Fruit fly (Drosophila melanogaster) whole organism, wandering third instar larva: ENCODE measurements around the gene CG6951.

Source experiments
- Abd-B ChIP-seq: fragments of >200 bp; optimal IDR thresholded peaks from 2 replicates; lab custom pipeline; 2017; ENCODE audit warnings: missing biosample characterization, missing genetic modification characterization
- CG32264 ChIP-seq: fragments of 200-800 bp; sonication (Bioruptor generic); optimal IDR thresholded peaks from 2 replicates; lab custom pipeline; 2016; ENCODE audit warnings: missing biosample characterization, missing genetic modification characterization
- CG9705 ChIP-seq: fragments of 200-800 bp; sonication (Bioruptor generic); optimal IDR thresholded peaks from 2 replicates; lab custom pipeline; 2018; ENCODE audit warnings: missing biosample characterization, mild to moderate bottlenecking, missing genetic modification characterization
- CrebA ChIP-seq: fragments of 200-800 bp; sonication (Bioruptor generic); optimal IDR thresholded peaks from 2 replicates; lab custom pipeline; 2016; ENCODE audit warnings: missing biosample characterization, mild to moderate bottlenecking, missing genetic modification characterization, borderline replicate concordance
- Dfd ChIP-seq: fragments of >200 bp; optimal IDR thresholded peaks from 2 replicates; lab custom pipeline; 2017; ENCODE audit warnings: missing biosample characterization, missing genetic modification characterization
- Dif ChIP-seq: fragments of 200-275, 200-300 bp; sonication (Bioruptor generic); optimal IDR thresholded peaks from 2 replicates; lab custom pipeline; 2018; ENCODE audit warnings: missing biosample characterization, missing genetic modification characterization; ENCODE audit not compliant: partially characterized antibody
- HLH106 ChIP-seq: fragments of 200-800 bp; optimal IDR thresholded peaks from 3 replicates; lab custom pipeline; 2019; ENCODE audit warnings: missing biosample characterization, mild to moderate bottlenecking, missing genetic modification characterization, moderate library complexity
- Hnf4 ChIP-seq: fragments of 200-800 bp; sonication (Bioruptor generic); optimal IDR thresholded peaks from 2 replicates; lab custom pipeline; 2016; ENCODE audit warnings: missing biosample characterization, mild to moderate bottlenecking, missing genetic modification characterization
- Hr78 ChIP-seq: fragments of >200 bp; optimal IDR thresholded peaks from 2 replicates; lab custom pipeline; 2017; ENCODE audit warnings: missing biosample characterization, missing genetic modification characterization
- Hr83 ChIP-seq: fragments of 200-300 bp; sonication (Bioruptor generic); optimal IDR thresholded peaks from 2 replicates; lab custom pipeline; 2016; ENCODE audit warnings: missing biosample characterization, mild to moderate bottlenecking, missing genetic modification characterization, moderate library complexity; ENCODE audit not compliant: poor library complexity, severe bottlenecking
- Jra ChIP-seq: sonication (Bioruptor generic); optimal IDR thresholded peaks from 2 replicates; lab custom pipeline; 2016; ENCODE audit warnings: missing biosample characterization, missing genetic modification characterization
- Mio ChIP-seq: sonication (Bioruptor generic); optimal IDR thresholded peaks from 2 replicates; lab custom pipeline; 2016; ENCODE audit warnings: missing biosample characterization, missing genetic modification characterization
- Myc ChIP-seq: fragments of >200 bp; optimal IDR thresholded peaks from 2 replicates; lab custom pipeline; 2017
- N ChIP-seq: fragments of >200 bp; optimal IDR thresholded peaks from 2 replicates; lab custom pipeline; 2018; ENCODE audit warnings: missing biosample characterization, missing external identifiers, missing genetic modification characterization
- OdsH ChIP-seq: fragments of 200-800 bp; sonication (Bioruptor generic); optimal IDR thresholded peaks from 2 replicates; lab custom pipeline; 2016; ENCODE audit warnings: missing biosample characterization, mild to moderate bottlenecking, missing genetic modification characterization
- Rel ChIP-seq, 2 experiments: fragments of 200-800 bp; sonication (Bioruptor generic) in 1 of 2; optimal IDR thresholded peaks; 2 replicates in 1 of 2; 3 replicates in 1 of 2; lab custom pipeline; 2016 to 2019; ENCODE audit warnings: mild to moderate bottlenecking in 2 of 2, missing biosample characterization in 2 of 2, missing genetic modification characterization in 2 of 2, moderate library complexity in 1 of 2
- Sp1 ChIP-seq: fragments of 200-800 bp; sonication (Bioruptor generic); optimal IDR thresholded peaks from 3 replicates; lab custom pipeline; 2019; ENCODE audit warnings: missing biosample characterization, mild to moderate bottlenecking, missing genetic modification characterization, moderate library complexity
- Vsx2 ChIP-seq: fragments of 200-300, 225-300 bp; sonication (Bioruptor generic); optimal IDR thresholded peaks from 2 replicates; lab custom pipeline; 2018; ENCODE audit warnings: missing biosample characterization, missing genetic modification characterization; ENCODE audit not compliant: partially characterized antibody
- br ChIP-seq: fragments of 200-800 bp; sonication (Bioruptor generic); optimal IDR thresholded peaks from 2 replicates; lab custom pipeline; 2016; ENCODE audit warnings: missing biosample characterization, missing genetic modification characterization
- dl ChIP-seq, 2 experiments: fragments of 175-275, 200-275 bp in 1 of 2; fragments of 200-275 bp in 1 of 2; sonication (Bioruptor generic); optimal IDR thresholded peaks; lab custom pipeline; 2018; ENCODE audit warnings: mild to moderate bottlenecking in 2 of 2, missing biosample characterization in 2 of 2, missing genetic modification characterization in 2 of 2, moderate library complexity in 2 of 2; ENCODE audit not compliant: partially characterized antibody in 2 of 2, insufficient read depth in 1 of 2
- dmrt93B ChIP-seq: fragments of 200-800 bp; sonication (Bioruptor generic); optimal IDR thresholded peaks from 2 replicates; lab custom pipeline; 2018; ENCODE audit warnings: missing biosample characterization, mild to moderate bottlenecking, missing genetic modification characterization
- dsf ChIP-seq: sonication (Bioruptor generic); optimal IDR thresholded peaks from 2 replicates; lab custom pipeline; 2016; ENCODE audit warnings: missing biosample characterization, missing genetic modification characterization, borderline replicate concordance
- ey ChIP-seq: fragments of 200-800 bp; sonication (Bioruptor generic); optimal IDR thresholded peaks from 2 replicates; lab custom pipeline; 2016; ENCODE audit warnings: missing biosample characterization, missing genetic modification characterization
- foxo ChIP-seq, 2 experiments: fragments of 200-800 bp; sonication (Bioruptor generic); optimal IDR thresholded peaks; 2 replicates in 1 of 2; 3 replicates in 1 of 2; lab custom pipeline; 2016 to 2017; ENCODE audit warnings: missing biosample characterization in 2 of 2, missing genetic modification characterization in 2 of 2
- fru ChIP-seq: fragments of 200-800 bp; sonication (Bioruptor generic); optimal IDR thresholded peaks from 3 replicates; lab custom pipeline; 2016; ENCODE audit warnings: missing biosample characterization, mild to moderate bottlenecking, missing genetic modification characterization
- h ChIP-seq: fragments of 200-800 bp; sonication (Bioruptor generic); optimal IDR thresholded peaks from 3 replicates; lab custom pipeline; 2016; ENCODE audit warnings: missing biosample characterization, mild to moderate bottlenecking, missing genetic modification characterization
- jim ChIP-seq: fragments of 175-275, 200-325 bp; sonication (Bioruptor generic); optimal IDR thresholded peaks from 2 replicates; lab custom pipeline; 2016; ENCODE audit warnings: missing biosample characterization, mild to moderate bottlenecking, missing genetic modification characterization
- lola ChIP-seq: fragments of >200 bp; optimal IDR thresholded peaks from 2 replicates; lab custom pipeline; 2017; ENCODE audit warnings: missing biosample characterization, missing genetic modification characterization
- pan ChIP-seq: fragments of >200 bp; optimal IDR thresholded peaks from 2 replicates; lab custom pipeline; 2017
- psq ChIP-seq: fragments of 200-800 bp; sonication (Bioruptor generic); optimal IDR thresholded peaks from 3 replicates; lab custom pipeline; 2017; ENCODE audit warnings: missing biosample characterization, mild to moderate bottlenecking, missing genetic modification characterization, moderate library complexity
- rgr ChIP-seq: fragments of 200-800 bp; sonication (Bioruptor generic); optimal IDR thresholded peaks from 3 replicates; lab custom pipeline; 2016; ENCODE audit warnings: missing biosample characterization, mild to moderate bottlenecking, missing genetic modification characterization
- sv ChIP-seq: fragments of 200-800 bp; sonication (Bioruptor generic); optimal IDR thresholded peaks from 3 replicates; lab custom pipeline; 2016; ENCODE audit warnings: missing biosample characterization, missing genetic modification characterization
- tai ChIP-seq: sonication (Bioruptor generic); optimal IDR thresholded peaks from 2 replicates; lab custom pipeline; 2016; ENCODE audit warnings: missing biosample characterization, missing genetic modification characterization
- usp ChIP-seq: fragments of >200 bp; optimal IDR thresholded peaks from 2 replicates; lab custom pipeline; 2017; ENCODE audit warnings: missing biosample characterization, missing genetic modification characterization
- woc ChIP-seq: sonication (Bioruptor generic); optimal IDR thresholded peaks from 2 replicates; lab custom pipeline; 2016; ENCODE audit warnings: missing biosample characterization, mild to moderate bottlenecking, missing genetic modification characterization

Gene CG6951

dm6 chr3L:20275235-20275634, 34.2 kb downstream of the CG6951 start, which contains the start of gene CG17122:
Gene CG17122, minus strand, starts transcription at chr3L:20275335.
- TF ChIP-seq dmrt93B (GFP tag; lab: Kevin White, UChicago) = no peak
- TF ChIP-seq HLH106 = no peak
- no peak for TF ChIP-seq fru (GFP tag; lab: Kevin White, UChicago)
- TF ChIP-seq foxo (GFP tag; optimal IDR thresholded peaks at IDR 0.05; lab: Kevin White, UChicago) = no peak
- no peak for TF ChIP-seq CrebA
- TF ChIP-seq woc = no peak
- no peak for TF ChIP-seq tai (GFP tag; lab: Kevin White, UChicago)
- TF ChIP-seq Mio = no peak
- TF ChIP-seq Jra (GFP tag; lab: Kevin White, UChicago) = no peak
- no peak for TF ChIP-seq Vsx2 (GFP tag; lab: Kevin White, UChicago)
- no peak for TF ChIP-seq br (GFP tag; lab: Kevin White, UChicago)
- TF ChIP-seq Hr83 (GFP tag; lab: Kevin White, UChicago) = no peak
- TF ChIP-seq lola (GFP tag; lab: Kevin White, UChicago) = no peak
- no peak for TF ChIP-seq Hnf4 (GFP tag; lab: Kevin White, UChicago)
- TF ChIP-seq psq (GFP tag; lab: Kevin White, UChicago) = no peak
- no peak for TF ChIP-seq h (GFP tag; lab: Kevin White, UChicago)
- TF ChIP-seq rgr (GFP tag; lab: Kevin White, UChicago) = no peak
- no peak for TF ChIP-seq Abd-B (GFP tag; lab: Kevin White, UChicago)

DNA sequence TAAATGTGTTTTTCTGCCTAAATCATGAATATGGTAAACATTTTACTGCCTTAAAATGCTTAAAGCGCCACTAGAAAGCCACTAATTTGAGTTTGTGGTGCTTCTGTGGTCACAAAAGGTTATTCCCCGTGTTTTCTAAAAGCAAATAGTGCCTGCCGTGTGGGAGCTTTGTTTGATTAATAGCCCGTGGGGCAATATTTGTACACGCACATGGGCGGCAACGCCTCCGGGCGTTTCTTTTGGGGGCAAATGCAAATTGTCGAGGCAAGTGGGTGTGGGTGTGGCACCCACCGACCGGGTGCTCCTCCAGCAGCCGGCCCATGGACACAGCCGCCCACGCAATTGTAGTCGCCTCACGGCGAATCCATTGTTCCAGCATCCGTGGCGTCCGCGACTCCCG, 34.8 kb downstream of the CG6951 start:
- TF ChIP-seq br (GFP tag; lab: Kevin White, UChicago) = no peak
- no peak for TF ChIP-seq Jra (GFP tag; lab: Kevin White, UChicago)
- TF ChIP-seq rgr (GFP tag; lab: Kevin White, UChicago) = no peak
- no peak for TF ChIP-seq Rel (GFP tag; optimal IDR thresholded peaks at IDR 0.05; lab: Kevin White, UChicago)
- TF ChIP-seq Rel (tag; optimal IDR thresholded peaks at IDR 0.05; lab: Kevin White, UChicago) = no peak
- TF ChIP-seq sv (GFP tag; lab: Kevin White, UChicago) = no peak
- no peak for TF ChIP-seq ey (GFP tag; lab: Kevin White, UChicago)
- TF ChIP-seq CG32264 (GFP tag; lab: Kevin White, UChicago) = no peak
- no peak for TF ChIP-seq Abd-B (GFP tag; lab: Kevin White, UChicago)
- no peak for TF ChIP-seq pan (lab: Kevin White, UChicago)
- TF ChIP-seq tai (GFP tag; lab: Kevin White, UChicago) = no peak
- TF ChIP-seq usp (GFP tag; lab: Kevin White, UChicago) = no peak
- no peak for TF ChIP-seq dsf (GFP tag; lab: Kevin White, UChicago)
- TF ChIP-seq Myc = no peak
- TF ChIP-seq Hnf4 (GFP tag; lab: Kevin White, UChicago) = no peak

DNA sequence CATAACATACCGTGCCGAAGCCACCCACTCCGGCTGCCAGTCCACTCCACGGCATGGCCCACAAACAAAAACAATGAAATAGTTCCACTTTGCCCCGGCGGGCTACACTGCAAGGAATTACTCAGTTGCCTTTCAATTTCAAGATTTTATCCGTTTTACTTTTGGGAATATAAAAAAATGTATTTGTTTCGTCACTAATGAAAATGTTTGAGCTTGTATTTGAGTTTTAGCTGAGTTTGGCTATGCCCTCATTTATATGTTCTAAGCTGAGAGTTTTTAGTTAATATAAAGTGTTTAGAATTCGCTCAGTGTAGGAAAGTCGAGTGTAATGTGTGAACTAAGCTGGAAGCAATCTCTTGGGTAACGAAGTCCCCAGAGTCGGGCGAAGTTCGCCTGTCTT, 35.5 kb downstream of the CG6951 start:
- no peak for TF ChIP-seq Sp1 (GFP tag; lab: Kevin White, UChicago)
- TF ChIP-seq Hr78 (GFP tag; lab: Kevin White, UChicago) = no peak
- TF ChIP-seq OdsH = no peak
- TF ChIP-seq woc = no peak
- TF ChIP-seq CrebA = no peak
- no peak for TF ChIP-seq Abd-B (GFP tag; lab: Kevin White, UChicago)
- no peak for TF ChIP-seq br (GFP tag; lab: Kevin White, UChicago)
- TF ChIP-seq Dfd (GFP tag; lab: Kevin White, UChicago) = no peak
- no peak for TF ChIP-seq Mio
- TF ChIP-seq pan (lab: Kevin White, UChicago) = no peak
- TF ChIP-seq dl (GFP tag; optimal IDR thresholded peaks at IDR 0.05; lab: Kevin White, UChicago; ENCODE audit: insufficient read depth in 1 of 2, partially characterized antibody in 2 of 2) = no peak
- no peak for TF ChIP-seq sv (GFP tag; lab: Kevin White, UChicago)
- TF ChIP-seq CG9705 (GFP tag; lab: Kevin White, UChicago) = no peak

dm6 chr3L:20281254-20281653, 40.2 kb downstream of the CG6951 start:
- TF ChIP-seq jim (GFP tag; lab: Kevin White, UChicago) (no peak), Mio (no peak), Dif (GFP tag; lab: Kevin White, UChicago) (no peak), Myc (no peak), br (GFP tag; lab: Kevin White, UChicago) (no peak), sv (GFP tag; lab: Kevin White, UChicago) (no peak), OdsH (no peak), HLH106 (no peak), dsf (GFP tag; lab: Kevin White, UChicago) (no peak), dl (GFP tag; optimal IDR thresholded peaks at IDR 0.05; lab: Kevin White, UChicago; ENCODE audit: insufficient read depth in 1 of 2, partially characterized antibody in 2 of 2) (no peak), N (GFP tag; lab: Kevin White, UChicago) (no peak), Vsx2 (GFP tag; lab: Kevin White, UChicago) (no peak), dmrt93B (GFP tag; lab: Kevin White, UChicago) (no peak), foxo (GFP tag; optimal IDR thresholded peaks at IDR 0.05; lab: Kevin White, UChicago) (no peak), Abd-B (GFP tag; lab: Kevin White, UChicago) (no peak), h (GFP tag; lab: Kevin White, UChicago) (no peak), fru (GFP tag; lab: Kevin White, UChicago) (no peak), CrebA (no peak), Rel (GFP tag; optimal IDR thresholded peaks at IDR 0.05; lab: Kevin White, UChicago) (no peak), Rel (tag; optimal IDR thresholded peaks at IDR 0.05; lab: Kevin White, UChicago) (no peak)
